Worm (Caenorhabditis elegans) whole organism, late embryonic: Measurements from ENCODE around the gene C39D10.11.
A peak's percentile ranks its signal among the peaks of the same experiment; 100 is the strongest.

ENCODE experiments used
- ceh-19 ChIP-seq: fragments of 200-800 bp; sonication (Bioruptor generic); optimal IDR thresholded peaks from 2 replicates; lab custom pipeline; 2018; ENCODE audit warnings: mild to moderate bottlenecking, missing genetic modification characterization, missing compliant biosample characterization
- ceh-31 ChIP-seq: sonication (generic microtip); optimal IDR thresholded peaks from 2 replicates; lab custom pipeline; 2016; ENCODE audit warnings: missing genetic modification characterization, missing compliant biosample characterization
- ets-4 ChIP-seq: sonication (generic microtip); optimal IDR thresholded peaks from 2 replicates; lab custom pipeline; 2016; ENCODE audit warnings: missing genetic modification characterization, missing compliant biosample characterization
- fax-1 ChIP-seq: sonication (generic microtip); optimal IDR thresholded peaks from 2 replicates; lab custom pipeline; 2016; ENCODE audit warnings: missing genotype, missing genetic modification characterization, missing compliant biosample characterization
- rnt-1 ChIP-seq: sonication (generic microtip); optimal IDR thresholded peaks from 2 replicates; lab custom pipeline; 2016; ENCODE audit warnings: missing genetic modification characterization, missing compliant biosample characterization
- unc-42 ChIP-seq: sonication (generic microtip); optimal IDR thresholded peaks from 2 replicates; lab custom pipeline; 2016; ENCODE audit warnings: missing genotype, missing genetic modification characterization, missing compliant biosample characterization
- unc-55 ChIP-seq: sonication (generic microtip); optimal IDR thresholded peaks from 2 replicates; lab custom pipeline; 2017; ENCODE audit warnings: missing biosample characterization, missing genetic modification reagents, missing genetic modification characterization

Gene C39D10.11

ce11 chrX:7954328-7954727 lies 51.3 kb downstream of the C39D10.11 start, which contains the start of gene dct-1:
Gene dct-1, plus strand, starts transcription at chrX:7954354.
- no peak for TF ChIP-seq ets-4
- TF ChIP-seq fax-1 (tag; lab: Kevin White, UChicago), result no peak
- no peak for TF ChIP-seq unc-42 (tag; lab: Kevin White, UChicago)
- TF ChIP-seq ceh-31, result no peak
- peak; percentile 11 for TF ChIP-seq unc-55
- TF ChIP-seq rnt-1 (tag; lab: Kevin White, UChicago), result no peak
- no peak for TF ChIP-seq ceh-19 (GFP tag; lab: Kevin White, UChicago)
